Worm (Caenorhabditis elegans) whole organism, late embryonic: ENCODE measurements around the gene Y5H2A.1.

ENCODE experiments used
- ama-1 ChIP-seq: fragments of 150-350 bp; optimal IDR thresholded peaks from 2 replicates; lab custom pipeline; 2014
- ceh-6 ChIP-seq: fragments of 200-800 bp; sonication (Bioruptor generic); optimal IDR thresholded peaks from 2 replicates; lab custom pipeline; 2018; ENCODE audit warnings: mild to moderate bottlenecking, missing genetic modification characterization, missing compliant biosample characterization
- dve-1 ChIP-seq: sonication (generic microtip); optimal IDR thresholded peaks from 2 replicates; lab custom pipeline; 2017; ENCODE audit warnings: antibody characterized with exemption, mild to moderate bottlenecking, missing genetic modification characterization, missing compliant biosample characterization
- nfya-1 ChIP-seq: sonication (generic microtip); optimal IDR thresholded peaks from 2 replicates; lab custom pipeline; 2017; ENCODE audit warnings: missing genetic modification characterization, mild to moderate bottlenecking, missing compliant biosample characterization, antibody characterized with exemption, moderate library complexity
- nhr-11 ChIP-seq: fragments of 150-350 bp; optimal IDR thresholded peaks from 2 replicates; lab custom pipeline; 2014; ENCODE audit warnings: missing biosample characterization, missing genetic modification characterization
- pat-9 ChIP-seq: fragments of 200-800 bp; sonication (Bioruptor generic); optimal IDR thresholded peaks from 2 replicates; lab custom pipeline; 2018; ENCODE audit warnings: mild to moderate bottlenecking, missing genetic modification characterization, moderate library complexity, missing compliant biosample characterization
- pax-1 ChIP-seq: fragments of 150-350 bp; optimal IDR thresholded peaks from 2 replicates; lab custom pipeline; 2014; ENCODE audit warnings: missing biosample characterization, missing genetic modification characterization
- pros-1 ChIP-seq: fragments of 150-350 bp; optimal IDR thresholded peaks from 2 replicates; lab custom pipeline; 2014; ENCODE audit warnings: missing biosample characterization, missing genetic modification reagents, missing genetic modification characterization
- syd-9 ChIP-seq: sonication (generic microtip); optimal IDR thresholded peaks from 2 replicates; lab custom pipeline; 2016; ENCODE audit warnings: mild to moderate bottlenecking, missing genetic modification characterization, moderate library complexity, missing compliant biosample characterization

DNA sequence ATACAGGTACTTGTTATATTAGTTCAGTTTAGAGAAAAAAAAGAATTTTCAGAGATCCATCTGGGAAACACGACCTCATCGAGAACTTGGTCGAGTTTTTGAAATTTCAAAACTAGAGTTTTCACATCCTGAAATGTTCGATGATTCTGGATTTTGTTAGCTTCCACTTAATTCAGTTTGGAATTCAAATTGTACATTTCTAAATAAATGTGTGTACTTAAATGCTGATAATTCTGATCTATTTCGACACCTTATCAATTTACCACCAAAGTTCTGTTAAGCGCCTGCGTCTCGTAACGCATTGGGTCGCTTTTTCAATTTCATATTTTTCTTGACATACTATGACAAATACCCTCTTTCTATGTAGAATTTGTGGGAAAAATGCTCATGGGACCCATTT is 22.9 kb upstream of the Y5H2A.1 start, which contains the start of gene nhr-226:
- no peak for TF ChIP-seq ama-1 (lab: Kevin White, UChicago)
- no peak for TF ChIP-seq dve-1
- TF ChIP-seq nhr-11 (tag; lab: Kevin White, UChicago): no peak
- no peak for TF ChIP-seq pax-1 (tag; lab: Kevin White, UChicago)
- no peak for TF ChIP-seq nfya-1 (tag; lab: Kevin White, UChicago)
- no peak for TF ChIP-seq pat-9
- TF ChIP-seq ceh-6 (GFP tag; lab: Kevin White, UChicago): no peak
- no peak for TF ChIP-seq pros-1 (tag; lab: Kevin White, UChicago)
- TF ChIP-seq syd-9 (tag; lab: Kevin White, UChicago): no peak
